Worm (Caenorhabditis elegans): Measurements from ENCODE around the gene sec-10.

DNA sequence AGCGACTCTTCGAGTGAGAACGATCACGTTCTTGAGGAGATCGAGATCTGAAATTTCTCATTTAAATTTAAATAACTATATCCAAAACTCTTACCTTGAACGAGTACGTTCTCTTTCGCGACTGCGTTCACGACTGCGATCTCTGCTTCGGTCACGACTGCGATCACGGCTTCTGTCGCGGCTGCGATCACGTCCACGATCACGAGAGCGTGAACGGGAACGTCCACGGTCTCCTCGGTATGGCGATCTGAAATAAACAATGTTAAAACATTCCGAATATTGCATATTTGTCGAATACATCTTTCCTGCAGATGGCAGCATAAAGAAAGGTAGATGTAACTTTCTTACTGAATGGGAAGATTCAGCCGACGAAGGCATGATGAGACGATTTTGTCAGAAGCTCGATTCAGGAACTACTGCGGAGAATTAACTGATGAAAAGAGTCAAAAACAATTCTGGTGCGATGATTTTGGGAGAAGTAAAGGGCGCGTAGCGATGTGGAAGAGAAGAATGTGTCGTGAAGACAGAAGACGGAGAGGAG is 7.9 kb upstream of the sec-10 start:
- no peak for TF ChIP-seq hlh-4 (tag; optimal IDR thresholded peaks at IDR 0.05)
- no peak for TF ChIP-seq lin-35 (GFP tag; optimal IDR thresholded peaks at IDR 0.05)
- no peak for TF ChIP-seq alr-1 (tag; optimal IDR thresholded peaks at IDR 0.05; ENCODE audit: borderline replicate concordance)
- no peak for TF ChIP-seq lsy-2 (tag; optimal IDR thresholded peaks at IDR 0.05)
- no peak for TF ChIP-seq C04F5.9 (tag; optimal IDR thresholded peaks at IDR 0.05)
- no peak for TF ChIP-seq nhr-28 (tag; optimal IDR thresholded peaks at IDR 0.05)
- no peak for TF ChIP-seq sox-4 (tag; optimal IDR thresholded peaks at IDR 0.05)
- no peak for TF ChIP-seq fos-1 (tag; optimal IDR thresholded peaks at IDR 0.05)
- TF ChIP-seq vab-15 (tag; optimal IDR thresholded peaks at IDR 0.05): no peak
- TF ChIP-seq pag-3 (tag; optimal IDR thresholded peaks at IDR 0.05; ENCODE audit: borderline replicate concordance, insufficient read depth): no peak
- TF ChIP-seq dpl-1 (GFP tag; optimal IDR thresholded peaks at IDR 0.05): no peak
- TF ChIP-seq Y116A8C.19 (tag; optimal IDR thresholded peaks at IDR 0.05; ENCODE audit: borderline replicate concordance): no peak
- TF ChIP-seq lin-39 (tag; optimal IDR thresholded peaks at IDR 0.05): no peak
